Worm (Caenorhabditis elegans) whole organism, L4 larva: ENCODE results near the gene Y41D4B.24.

Experiments used
- F49E8.2 ChIP-seq: sonication (generic microtip); optimal IDR thresholded peaks from 2 replicates; lab custom pipeline; 2016; ENCODE audit warnings: missing compliant biosample characterization, mild to moderate bottlenecking, missing genetic modification characterization, borderline replicate concordance
- T20F7.1 ChIP-seq: fragments of 200-800 bp; sonication (Bioruptor generic); optimal IDR thresholded peaks from 2 replicates; lab custom pipeline; 2018; ENCODE audit warnings: mild to moderate bottlenecking, missing genetic modification characterization, missing compliant biosample characterization
- Y105C5A.15 ChIP-seq: fragments of 200-800 bp; sonication (Bioruptor generic); IDR thresholded peaks from 2 replicates; pipeline ENCODE4 v1.3.6; 2022; ENCODE audit warnings: missing genetic modification characterization, missing compliant biosample characterization
- ZK337.2 ChIP-seq: fragments of 200-800 bp; sonication (Bioruptor generic); IDR thresholded peaks from 2 replicates; pipeline ENCODE4 v1.3.6; 2022; ENCODE audit warnings: missing genetic modification reagents, missing genetic modification characterization, missing compliant biosample characterization
- ZK546.5 ChIP-seq, 2 experiments: sonication (generic microtip); optimal IDR thresholded peaks; 2 replicates each; lab custom pipeline; 2017; ENCODE audit warnings: missing biosample characterization in 2 of 2, missing genetic modification characterization in 2 of 2
- aha-1 ChIP-seq: fragments of 150-350 bp; peaks from one replicate; lab custom pipeline; 2014; ENCODE audit warnings: missing biosample characterization, missing genetic modification characterization
- ama-1 ChIP-seq: fragments of 150-350 bp; optimal IDR thresholded peaks from 2 replicates; lab custom pipeline; 2014; ENCODE audit warnings: inconsistent platforms, mixed read lengths
- ceh-28 ChIP-seq: fragments of 150-350 bp; optimal IDR thresholded peaks from 2 replicates; lab custom pipeline; 2014; ENCODE audit warnings: missing biosample characterization, missing genetic modification reagents, missing genetic modification characterization
- ceh-32 ChIP-seq: sonication (generic microtip); optimal IDR thresholded peaks from 2 replicates; lab custom pipeline; 2016; ENCODE audit warnings: mild to moderate bottlenecking, missing genetic modification characterization, missing compliant biosample characterization; ENCODE audit not compliant: poor library complexity
- ceh-44 ChIP-seq: fragments of 200-800 bp; sonication (Bioruptor generic); IDR thresholded peaks from 2 replicates; pipeline ENCODE4 v1.3.6; 2022; ENCODE audit warnings: missing genetic modification reagents, missing genetic modification characterization, missing compliant biosample characterization
- ceh-62 ChIP-seq: sonication (generic microtip); optimal IDR thresholded peaks from 2 replicates; lab custom pipeline; 2017; ENCODE audit warnings: missing biosample characterization, missing genetic modification characterization
- ctbp-1 ChIP-seq: fragments of 200-800 bp; sonication (Bioruptor generic); IDR thresholded peaks from 2 replicates; pipeline ENCODE4 v1.3.6; 2022; ENCODE audit warnings: missing genetic modification reagents, missing genetic modification characterization, missing compliant biosample characterization
- daf-16 ChIP-seq, 3 experiments: sonication (generic microtip); optimal IDR thresholded peaks; 2 replicates each; lab custom pipeline; 2016 to 2017; ENCODE audit warnings: missing genetic modification characterization in 3 of 3, missing genetic modification reagents in 3 of 3, mild to moderate bottlenecking in 2 of 3, missing compliant biosample characterization in 2 of 3, missing biosample characterization in 1 of 3, moderate library complexity in 1 of 3
- daf-19 ChIP-seq: fragments of 200-800 bp; sonication (Bioruptor generic); conservative IDR thresholded peaks from 2 replicates; pipeline ENCODE4 v1.3.6; 2022; ENCODE audit warnings: missing genetic modification characterization, missing compliant biosample characterization
- dmd-9 ChIP-seq: fragments of 200-800 bp; sonication (Bioruptor generic); IDR thresholded peaks from 2 replicates; pipeline ENCODE4 v1.3.6; 2022; ENCODE audit warnings: missing genetic modification reagents, missing genetic modification characterization, missing compliant biosample characterization
- egl-27 ChIP-seq: sonication (generic microtip); optimal IDR thresholded peaks from 3 replicates; lab custom pipeline; 2017; ENCODE audit warnings: missing biosample characterization, missing genetic modification reagents, missing genetic modification characterization
- fkh-10 ChIP-seq: fragments of 150-350 bp; optimal IDR thresholded peaks from 2 replicates; lab custom pipeline; 2014; ENCODE audit warnings: missing biosample characterization, missing genetic modification reagents, missing genetic modification characterization
- fos-1 ChIP-seq: fragments of 150-350 bp; optimal IDR thresholded peaks from 2 replicates; lab custom pipeline; 2014; ENCODE audit warnings: missing biosample characterization, missing genetic modification characterization
- hlh-11 ChIP-seq: fragments of 200-800 bp; sonication (Bioruptor generic); optimal IDR thresholded peaks from 2 replicates; lab custom pipeline; 2018; ENCODE audit warnings: mild to moderate bottlenecking, missing genetic modification characterization, missing compliant biosample characterization
- hlh-30 ChIP-seq: sonication (generic microtip); optimal IDR thresholded peaks from 2 replicates; lab custom pipeline; 2017; ENCODE audit warnings: antibody characterized with exemption, mild to moderate bottlenecking, missing genetic modification characterization, missing compliant biosample characterization; ENCODE audit not compliant: insufficient read depth
- hmg-1.1 ChIP-seq: fragments of 200-800 bp; sonication (Bioruptor generic); IDR thresholded peaks from 2 replicates; pipeline ENCODE4 v1.3.6; 2022; ENCODE audit warnings: missing genetic modification reagents, missing genetic modification characterization, missing compliant biosample characterization
- lin-1 ChIP-seq: fragments of 200-800 bp; sonication (Bioruptor generic); IDR thresholded peaks from 2 replicates; pipeline ENCODE4 v1.3.6; 2022; ENCODE audit warnings: missing genetic modification reagents, missing genetic modification characterization, missing compliant biosample characterization
- lin-15B ChIP-seq: fragments of 150-350 bp; sonication (generic microtip); optimal IDR thresholded peaks from 3 replicates; lab custom pipeline; 2014; ENCODE audit warnings: missing biosample characterization, missing genetic modification characterization
- lir-3 ChIP-seq: sonication (generic microtip); optimal IDR thresholded peaks from 2 replicates; lab custom pipeline; 2016; ENCODE audit warnings: mild to moderate bottlenecking, missing genetic modification characterization, missing compliant biosample characterization
- madf-5 ChIP-seq, 2 experiments: fragments of 200-800 bp; sonication (Bioruptor generic); IDR thresholded peaks; 2 replicates each; pipeline ENCODE4 v1.3.6; 2022; ENCODE audit warnings: missing compliant biosample characterization in 2 of 2, missing genetic modification characterization in 2 of 2
- mdl-1 ChIP-seq, 2 experiments: fragments of 150-350 bp in 1 of 2; sonication (generic microtip) in 1 of 2; optimal IDR thresholded peaks; 2 replicates each; lab custom pipeline; 2014 to 2017; ENCODE audit warnings: missing biosample characterization in 2 of 2, missing genetic modification characterization in 2 of 2
- mdt-29 ChIP-seq: fragments of 200-800 bp; sonication (Bioruptor generic); IDR thresholded peaks from 2 replicates; pipeline ENCODE4 v1.3.6; 2022; ENCODE audit warnings: missing genetic modification reagents, missing genetic modification characterization, missing compliant biosample characterization
- mep-1 ChIP-seq: fragments of 150-350 bp; sonication (generic microtip); optimal IDR thresholded peaks from 3 replicates; lab custom pipeline; 2014; ENCODE audit warnings: missing biosample characterization, missing genetic modification characterization
- mes-2 ChIP-seq: sonication (generic microtip); optimal IDR thresholded peaks from 2 replicates; lab custom pipeline; 2016; ENCODE audit warnings: missing genotype, mild to moderate bottlenecking, missing genetic modification characterization, missing compliant biosample characterization; ENCODE audit not compliant: poor library complexity, severe bottlenecking
- mxl-3 ChIP-seq: fragments of 200-800 bp; sonication (Bioruptor generic); optimal IDR thresholded peaks from 2 replicates; lab custom pipeline; 2018; ENCODE audit warnings: mild to moderate bottlenecking, missing genetic modification characterization, missing compliant biosample characterization
- nhr-25 ChIP-seq: sonication (generic microtip); optimal IDR thresholded peaks from 2 replicates; lab custom pipeline; 2017; ENCODE audit warnings: missing genetic modification characterization, mild to moderate bottlenecking, missing compliant biosample characterization, antibody characterized with exemption, moderate library complexity, borderline replicate concordance; ENCODE audit not compliant: insufficient read depth
- nhr-48 ChIP-seq: sonication (generic microtip); optimal IDR thresholded peaks from 2 replicates; lab custom pipeline; 2016; ENCODE audit warnings: mild to moderate bottlenecking, missing genetic modification characterization, missing compliant biosample characterization
- nhr-77 ChIP-seq: fragments of 150-350 bp; optimal IDR thresholded peaks from 2 replicates; lab custom pipeline; 2014; ENCODE audit warnings: missing biosample characterization, missing genetic modification characterization
- rbr-2 ChIP-seq: sonication (generic microtip); optimal IDR thresholded peaks from 2 replicates; lab custom pipeline; 2016; ENCODE audit warnings: missing genotype, missing genetic modification characterization, missing compliant biosample characterization
- sdz-12 ChIP-seq: fragments of 200-800 bp; sonication (Bioruptor generic); optimal IDR thresholded peaks from 2 replicates; lab custom pipeline; 2018; ENCODE audit warnings: mild to moderate bottlenecking, missing genetic modification characterization, missing compliant biosample characterization
- spr-3 ChIP-seq: fragments of 200-800 bp; sonication (Bioruptor generic); optimal IDR thresholded peaks from 2 replicates; lab custom pipeline; 2018; ENCODE audit warnings: mild to moderate bottlenecking, missing genetic modification characterization, missing compliant biosample characterization
- vab-7 ChIP-seq: fragments of 200-800 bp; sonication (Bioruptor generic); IDR thresholded peaks from 2 replicates; pipeline ENCODE4 v1.3.6; 2022; ENCODE audit warnings: missing genetic modification reagents, missing genetic modification characterization, missing compliant biosample characterization
- zfp-2 ChIP-seq: sonication (generic microtip); optimal IDR thresholded peaks from 2 replicates; lab custom pipeline; 2016; ENCODE audit warnings: mild to moderate bottlenecking, missing genetic modification characterization, missing compliant biosample characterization
- zip-11 ChIP-seq: fragments of 200-800 bp; sonication (Bioruptor generic); IDR thresholded peaks from 2 replicates; pipeline ENCODE4 v1.3.6; 2022; ENCODE audit warnings: missing genetic modification characterization, missing compliant biosample characterization
- ztf-7 ChIP-seq: fragments of 150-350 bp; optimal IDR thresholded peaks from 2 replicates; lab custom pipeline; 2014; ENCODE audit warnings: missing biosample characterization, missing genetic modification characterization

Y41D4B.24 gene

ce11 chrIV:1659045-1659741, 22.8 kb downstream of the Y41D4B.24 start, which contains the start of gene rps-28 (continued):
- TF ChIP-seq ZK337.2 (GFP tag; lab: Robert Waterston, UW) = peak; percentile 69; the same call in 1 of the 2 replicates
- peak; percentile 98 for TF ChIP-seq mep-1 (tag; lab: Kevin White, UChicago)
- peak; percentile 84 for TF ChIP-seq mxl-3 (GFP tag; lab: Kevin White, UChicago)
- no peak for TF ChIP-seq Y105C5A.15 (GFP tag; lab: Robert Waterston, UW)
- peak; percentile 100 for TF ChIP-seq T20F7.1 (GFP tag; lab: Kevin White, UChicago)
- no peak for TF ChIP-seq zip-11 (GFP tag; lab: Robert Waterston, UW)
- peak; percentile 90 for TF ChIP-seq lin-1 (GFP tag; lab: Robert Waterston, UW)
- TF ChIP-seq lir-3 (tag; lab: Kevin White, UChicago) = no peak
- peak; percentile 84 for TF ChIP-seq ztf-7 (tag; lab: Kevin White, UChicago)
- TF ChIP-seq ama-1 = peak; percentile 84
- peak; percentile 86 for TF ChIP-seq spr-3 (GFP tag; lab: Kevin White, UChicago)
- peak; percentile 98 for TF ChIP-seq nhr-77 (tag; lab: Kevin White, UChicago)
- TF ChIP-seq zfp-2 (tag; lab: Kevin White, UChicago) = peak; percentile 74
- TF ChIP-seq fos-1 (tag; lab: Kevin White, UChicago) = no peak
- peak; percentile 97 for TF ChIP-seq rbr-2 (tag; lab: Kevin White, UChicago)
- TF ChIP-seq ctbp-1 (GFP tag; lab: Robert Waterston, UW) = peak; percentile 78
- no peak for TF ChIP-seq daf-19 (GFP tag; lab: Robert Waterston, UW)
- peak; percentile 89 for TF ChIP-seq F49E8.2 (tag; lab: Kevin White, UChicago)
- peak; percentile 96 for TF ChIP-seq nhr-25 (tag; lab: Kevin White, UChicago)
- TF ChIP-seq ceh-28 = peak; percentile 72
- TF ChIP-seq mdt-29 = peak; percentile 65; the same call in 1 of the 2 replicates
- peak; percentile 91 for TF ChIP-seq dmd-9
- peak; percentile 63 for TF ChIP-seq nhr-48 (tag; lab: Kevin White, UChicago)
- TF ChIP-seq lin-15B (tag; lab: Kevin White, UChicago) = peak; percentile 60
- no peak for TF ChIP-seq sdz-12 (GFP tag; lab: Kevin White, UChicago)
- TF ChIP-seq ceh-44 (GFP tag; lab: Robert Waterston, UW) = peak; percentile 72; the same call in 1 of the 2 replicates
- TF ChIP-seq ZK546.5 (tag; optimal IDR thresholded peaks at IDR 0.05; lab: Kevin White, UChicago) = peak in 1 of 2 experiments; percentile 73

DNA sequence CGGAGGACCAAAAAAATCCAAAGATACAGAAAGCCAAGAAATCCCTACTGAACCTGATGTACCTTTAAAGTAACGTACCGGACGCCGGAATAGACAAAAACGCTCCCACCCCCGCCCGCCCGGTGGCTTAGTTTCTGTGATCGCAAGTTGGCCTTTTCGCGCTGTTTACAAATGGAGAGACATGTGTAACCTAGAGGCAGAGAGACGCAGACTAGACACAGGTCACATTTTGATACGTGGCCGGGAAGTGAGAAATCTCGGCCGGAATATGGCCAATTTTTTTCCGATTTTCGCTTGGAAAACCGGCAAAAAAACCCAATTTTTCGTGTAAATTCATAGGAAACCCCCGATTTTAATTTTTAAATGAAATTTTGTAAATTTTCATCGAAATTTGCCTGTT, 24.9 kb downstream of the Y41D4B.24 start:
- TF ChIP-seq madf-5 (GFP tag; IDR thresholded peaks at IDR 0.05; lab: Robert Waterston, UW) (no peak), mep-1 (tag; lab: Kevin White, UChicago) (peak; percentile 22), aha-1 (tag; lab: Kevin White, UChicago) (peak; percentile 11), hlh-11 (peak; percentile 40), hlh-30 (tag; lab: Kevin White, UChicago) (peak; percentile 74), vab-7 (GFP tag; lab: Robert Waterston, UW) (no peak), mxl-3 (GFP tag; lab: Kevin White, UChicago) (peak; percentile 64), daf-16 (GFP tag; optimal IDR thresholded peaks at IDR 0.05; lab: Kevin White, UChicago) (no peak), daf-16 (tag; optimal IDR thresholded peaks at IDR 0.05; lab: Kevin White, UChicago) (peak; percentile 30), ceh-32 (tag; lab: Kevin White, UChicago) (no peak), mdl-1 (tag; optimal IDR thresholded peaks at IDR 0.05; lab: Kevin White, UChicago) (peak in 1 of 2 experiments; percentile 14), mes-2 (tag; lab: Kevin White, UChicago) (peak; percentile 62), hmg-1.1 (peak; percentile 37; the same call in 1 of the 2 replicates), ceh-62 (no peak), fkh-10 (no peak), egl-27 (tag; lab: Kevin White, UChicago) (no peak)
